Worm (Caenorhabditis elegans) whole organism, young adult: ENCODE results near the gene cest-2.3.

Experiments used
- B0336.3 ChIP-seq: fragments of 200-800 bp; sonication (Bioruptor generic); IDR thresholded peaks from 2 replicates; pipeline ENCODE4 v1.3.6; 2022; ENCODE audit warnings: missing genetic modification characterization, missing compliant biosample characterization
- C17E4.6 ChIP-seq: fragments of 200-800 bp; sonication (Bioruptor generic); IDR thresholded peaks from 2 replicates; pipeline ENCODE4 v1.3.6; 2022; ENCODE audit warnings: missing genetic modification reagents, missing genetic modification characterization, missing compliant biosample characterization
- D2030.7 ChIP-seq: fragments of 200-800 bp; sonication (Bioruptor generic); IDR thresholded peaks from 2 replicates; pipeline ENCODE4 v1.3.6; 2022; ENCODE audit warnings: missing genetic modification reagents, missing genetic modification characterization, missing compliant biosample characterization
- F37B4.10 ChIP-seq: fragments of 200-800 bp; sonication (Bioruptor generic); IDR thresholded peaks from 2 replicates; pipeline ENCODE4 v1.3.6; 2022; ENCODE audit warnings: missing genetic modification characterization, missing compliant biosample characterization
- F49E8.2 ChIP-seq: sonication (generic microtip); optimal IDR thresholded peaks from 3 replicates; lab custom pipeline; 2017; ENCODE audit warnings: missing genetic modification characterization, mild to moderate bottlenecking, missing compliant biosample characterization, antibody characterized with exemption, moderate library complexity; ENCODE audit not compliant: insufficient read depth
- F52B5.7 ChIP-seq: sonication (generic microtip); optimal IDR thresholded peaks from 2 replicates; lab custom pipeline; 2016; ENCODE audit warnings: mild to moderate bottlenecking, missing genetic modification characterization, missing compliant biosample characterization
- K11D2.4 ChIP-seq: fragments of 200-800 bp; sonication (Bioruptor generic); IDR thresholded peaks from 2 replicates; pipeline ENCODE4 v1.3.6; 2022; ENCODE audit warnings: missing genetic modification reagents, missing genetic modification characterization, missing compliant biosample characterization
- Y53G8AR.9 ChIP-seq: fragments of 200-800 bp; sonication (Bioruptor generic); conservative IDR thresholded peaks from 2 replicates; pipeline ENCODE4 v1.3.6; 2022; ENCODE audit warnings: missing genetic modification reagents, missing genetic modification characterization, missing compliant biosample characterization
- Y79H2A.3 ChIP-seq: fragments of 200-800 bp; sonication (Bioruptor generic); conservative IDR thresholded peaks from 2 replicates; pipeline ENCODE4 v1.3.6; 2022; ENCODE audit warnings: missing genetic modification reagents, missing genetic modification characterization, missing compliant biosample characterization
- atf-7 ChIP-seq: sonication (generic microtip); optimal IDR thresholded peaks from 2 replicates; lab custom pipeline; 2017; ENCODE audit warnings: mild to moderate bottlenecking, missing genetic modification characterization, missing compliant biosample characterization
- bed-1 ChIP-seq: fragments of 200-800 bp; sonication (Bioruptor generic); IDR thresholded peaks from 2 replicates; pipeline ENCODE4 v1.3.6; 2022; ENCODE audit warnings: missing genetic modification reagents, missing genetic modification characterization, missing compliant biosample characterization
- bed-2 ChIP-seq: fragments of 200-800 bp; sonication (Bioruptor generic); IDR thresholded peaks from 2 replicates; pipeline ENCODE4 v1.3.6; 2022; ENCODE audit warnings: missing genetic modification reagents, missing genetic modification characterization, missing compliant biosample characterization
- cebp-1 ChIP-seq, 2 experiments: fragments of 200-800 bp in 1 of 2; sonication (Bioruptor generic) in 1 of 2; sonication (generic microtip) in 1 of 2; IDR thresholded peaks in 1 of 2; optimal IDR thresholded peaks in 1 of 2; 2 replicates each; pipeline versions ENCODE4 v1.3.6 to Lab custom; 2017 to 2022; ENCODE audit warnings: missing compliant biosample characterization in 2 of 2, missing genetic modification characterization in 2 of 2, mild to moderate bottlenecking in 1 of 2, missing genetic modification reagents in 1 of 2, moderate library complexity in 1 of 2
- ceh-100 ChIP-seq: fragments of 200-800 bp; sonication (Bioruptor generic); IDR thresholded peaks from 2 replicates; pipeline ENCODE4 v1.3.6; 2022; ENCODE audit warnings: missing genetic modification reagents, missing genetic modification characterization, missing compliant biosample characterization
- ceh-58 ChIP-seq: fragments of 200-800 bp; sonication (Bioruptor generic); IDR thresholded peaks from 2 replicates; pipeline ENCODE4 v1.3.6; 2022; ENCODE audit warnings: missing genetic modification characterization, missing compliant biosample characterization
- chd-7 ChIP-seq: sonication (generic microtip); optimal IDR thresholded peaks from 2 replicates; lab custom pipeline; 2016; ENCODE audit warnings: mild to moderate bottlenecking, missing genetic modification characterization, moderate library complexity, missing compliant biosample characterization
- dox-1 ChIP-seq: fragments of 200-800 bp; sonication (Bioruptor generic); IDR thresholded peaks from 2 replicates; pipeline ENCODE4 v1.3.6; 2022; ENCODE audit warnings: missing genetic modification reagents, missing genetic modification characterization, missing compliant biosample characterization
- dpff-1 ChIP-seq: sonication (generic microtip); optimal IDR thresholded peaks from 2 replicates; lab custom pipeline; 2017; ENCODE audit warnings: mild to moderate bottlenecking, missing genetic modification characterization, missing compliant biosample characterization
- efl-1 ChIP-seq: fragments of 150-350 bp; optimal IDR thresholded peaks from 2 replicates; lab custom pipeline; 2014; ENCODE audit warnings: missing biosample characterization, missing genetic modification reagents, missing genetic modification characterization
- egl-18 ChIP-seq: fragments of 200-800 bp; sonication (Bioruptor generic); IDR thresholded peaks from 2 replicates; pipeline ENCODE4 v1.3.6; 2022; ENCODE audit warnings: missing genetic modification reagents, missing genetic modification characterization, missing compliant biosample characterization
- egl-44 ChIP-seq: fragments of 200-800 bp; sonication (Bioruptor generic); IDR thresholded peaks from 2 replicates; pipeline ENCODE4 v1.3.6; 2022; ENCODE audit warnings: missing genetic modification reagents, missing genetic modification characterization, missing compliant biosample characterization
- gei-17 ChIP-seq: fragments of 200-800 bp; sonication (Bioruptor generic); optimal IDR thresholded peaks from 2 replicates; lab custom pipeline; 2018; ENCODE audit warnings: mild to moderate bottlenecking, missing genetic modification characterization, missing compliant biosample characterization
- hmg-1.2 ChIP-seq: fragments of 200-800 bp; sonication (Bioruptor generic); IDR thresholded peaks from 2 replicates; pipeline ENCODE4 v1.3.6; 2022; ENCODE audit warnings: missing genetic modification reagents, missing genetic modification characterization, missing compliant biosample characterization
- hsf-1 ChIP-seq: fragments of 200-800 bp; sonication (Bioruptor generic); IDR thresholded peaks from 2 replicates; pipeline ENCODE4 v1.3.6; 2022; ENCODE audit warnings: missing genetic modification reagents, missing genetic modification characterization, missing compliant biosample characterization
- let-607 ChIP-seq, 2 experiments: fragments of 200-800 bp in 1 of 2; sonication (Bioruptor generic) in 1 of 2; sonication (generic microtip) in 1 of 2; optimal IDR thresholded peaks; 2 replicates each; lab custom pipeline; 2016 to 2018; ENCODE audit warnings: mild to moderate bottlenecking in 2 of 2, missing compliant biosample characterization in 2 of 2, missing genetic modification characterization in 2 of 2, moderate library complexity in 2 of 2, missing genotype in 1 of 2
- lin-54 ChIP-seq: fragments of 200-800 bp; sonication (Bioruptor generic); optimal IDR thresholded peaks from 2 replicates; lab custom pipeline; 2018; ENCODE audit warnings: mild to moderate bottlenecking, missing genetic modification characterization, missing compliant biosample characterization
- madf-3 ChIP-seq: fragments of 200-800 bp; sonication (Bioruptor generic); IDR thresholded peaks from 2 replicates; pipeline ENCODE4 v1.3.6; 2022; ENCODE audit warnings: missing genetic modification reagents, missing genetic modification characterization, missing compliant biosample characterization
- madf-6 ChIP-seq: fragments of 200-800 bp; sonication (Bioruptor generic); IDR thresholded peaks from 2 replicates; pipeline ENCODE4 v1.3.6; 2022; ENCODE audit warnings: missing genetic modification reagents, missing genetic modification characterization, missing compliant biosample characterization
- mxl-1 ChIP-seq: sonication (generic microtip); optimal IDR thresholded peaks from 2 replicates; lab custom pipeline; 2016; ENCODE audit warnings: missing genetic modification characterization, missing compliant biosample characterization
- nfya-1 ChIP-seq: sonication (generic microtip); optimal IDR thresholded peaks from 2 replicates; lab custom pipeline; 2017; ENCODE audit warnings: antibody characterized with exemption, missing compliant biosample characterization, missing genetic modification characterization, borderline replicate concordance; ENCODE audit not compliant: insufficient read depth
- nfya-2 ChIP-seq: fragments of 200-800 bp; sonication (Bioruptor generic); IDR thresholded peaks from 2 replicates; pipeline ENCODE4 v1.3.6; 2022; ENCODE audit warnings: missing genetic modification reagents, missing genetic modification characterization, missing compliant biosample characterization
- nhr-120 ChIP-seq: fragments of 200-800 bp; sonication (Bioruptor generic); IDR thresholded peaks from 2 replicates; pipeline ENCODE4 v1.3.6; 2022; ENCODE audit warnings: missing genetic modification characterization, missing compliant biosample characterization
- nhr-27 ChIP-seq: fragments of 200-800 bp; sonication (Bioruptor generic); optimal IDR thresholded peaks from 2 replicates; lab custom pipeline; 2018; ENCODE audit warnings: mild to moderate bottlenecking, missing genetic modification characterization, moderate library complexity, missing compliant biosample characterization
- nhr-90 ChIP-seq: sonication (generic microtip); optimal IDR thresholded peaks from 2 replicates; lab custom pipeline; 2016; ENCODE audit warnings: missing genotype, mild to moderate bottlenecking, missing genetic modification characterization, missing compliant biosample characterization
- rcor-1 ChIP-seq: fragments of 200-800 bp; sonication (Bioruptor generic); IDR thresholded peaks from 2 replicates; pipeline ENCODE4 v1.3.6; 2022; ENCODE audit warnings: missing genetic modification reagents, missing genetic modification characterization, missing compliant biosample characterization
- repo-1 ChIP-seq: sonication (generic microtip); optimal IDR thresholded peaks from 2 replicates; lab custom pipeline; 2017; ENCODE audit warnings: mild to moderate bottlenecking, missing genetic modification characterization, missing compliant biosample characterization
- rpc-1 ChIP-seq, 2 experiments: fragments of 150-350 bp in 1 of 2; sonication (generic microtip) in 1 of 2; optimal IDR thresholded peaks; 2 replicates each; lab custom pipeline; 2014 to 2018; ENCODE audit warnings: missing biosample characterization in 1 of 2, missing genetic modification characterization in 1 of 2, missing genetic modification reagents in 1 of 2, missing genotype in 1 of 2
- snpc-1.1 ChIP-seq: sonication (generic microtip); optimal IDR thresholded peaks from 2 replicates; lab custom pipeline; 2017; ENCODE audit warnings: missing genetic modification characterization, mild to moderate bottlenecking, missing compliant biosample characterization, antibody characterized with exemption, moderate library complexity, missing genotype, missing genetic modification reagents; ENCODE audit not compliant: insufficient read depth
- snpc-3.4 ChIP-seq: sonication (generic microtip); optimal IDR thresholded peaks from 2 replicates; lab custom pipeline; 2017; ENCODE audit warnings: missing genetic modification characterization, mild to moderate bottlenecking, missing compliant biosample characterization, antibody characterized with exemption, moderate library complexity, missing genotype, missing genetic modification reagents
- snpc-4 ChIP-seq, 5 experiments: fragments of 150-350 bp in 1 of 5; sonication (generic microtip) in 4 of 5; optimal IDR thresholded peaks; 2 replicates each; lab custom pipeline; 2014 to 2018; ENCODE audit warnings: missing genetic modification characterization in 5 of 5, missing biosample characterization in 3 of 5, antibody characterized with exemption in 2 of 5, mild to moderate bottlenecking in 2 of 5, missing compliant biosample characterization in 2 of 5, missing genotype in 2 of 5, moderate library complexity in 2 of 5, missing genetic modification reagents in 1 of 5
- somi-1 ChIP-seq: fragments of 200-800 bp; sonication (Bioruptor generic); optimal IDR thresholded peaks from 2 replicates; lab custom pipeline; 2018; ENCODE audit warnings: mild to moderate bottlenecking, missing genetic modification characterization, missing compliant biosample characterization
- tlf-1 ChIP-seq: fragments of 200-800 bp; sonication (Bioruptor generic); optimal IDR thresholded peaks from 2 replicates; lab custom pipeline; 2018; ENCODE audit warnings: mild to moderate bottlenecking, missing genetic modification characterization, missing compliant biosample characterization
- xnd-1 ChIP-seq: sonication (generic microtip); optimal IDR thresholded peaks from 2 replicates; lab custom pipeline; 2016; ENCODE audit warnings: missing genotype, missing genetic modification reagents, missing genetic modification characterization, missing compliant biosample characterization
- zim-3 ChIP-seq: sonication (generic microtip); optimal IDR thresholded peaks from 2 replicates; lab custom pipeline; 2017; ENCODE audit warnings: mild to moderate bottlenecking, missing genetic modification characterization, moderate library complexity, missing compliant biosample characterization
- ztf-22 ChIP-seq: fragments of 200-800 bp; sonication (Bioruptor generic); optimal IDR thresholded peaks from 2 replicates; lab custom pipeline; 2018; ENCODE audit warnings: mild to moderate bottlenecking, missing genetic modification characterization, moderate library complexity, missing compliant biosample characterization
- ztf-25 ChIP-seq: fragments of 200-800 bp; sonication (Bioruptor generic); IDR thresholded peaks from 2 replicates; pipeline ENCODE4 v1.3.6; 2022; ENCODE audit warnings: missing genetic modification reagents, missing genetic modification characterization, missing compliant biosample characterization
- ztf-3 ChIP-seq: fragments of 200-800 bp; sonication (Bioruptor generic); optimal IDR thresholded peaks from 2 replicates; lab custom pipeline; 2018; ENCODE audit warnings: mild to moderate bottlenecking, missing genetic modification characterization, missing compliant biosample characterization

Gene cest-2.3

DNA sequence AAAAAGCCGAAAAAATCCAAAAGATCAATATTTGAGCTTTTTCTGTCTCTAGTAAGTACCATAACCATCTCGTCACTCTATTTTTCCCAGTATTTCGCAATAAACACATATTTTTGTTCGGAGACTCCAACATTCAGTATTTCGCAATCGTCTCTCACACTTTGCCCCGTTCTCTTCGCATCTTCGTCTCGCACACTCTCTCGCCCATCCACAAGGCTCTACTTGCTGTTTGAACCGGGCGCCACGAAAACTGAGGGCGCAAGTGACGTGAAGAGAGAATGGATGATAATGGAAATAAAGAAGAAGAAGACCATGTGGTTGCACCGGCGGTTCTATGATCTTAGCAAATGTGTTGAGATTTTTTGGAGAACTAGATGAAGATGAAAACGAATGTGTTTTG lies 17.3 kb upstream of the cest-2.3 start (continued):
- TF ChIP-seq xnd-1 = no peak
- peak; percentile 83 for TF ChIP-seq B0336.3 (GFP tag; lab: Robert Waterston, UW)
- TF ChIP-seq F37B4.10 (GFP tag; lab: Robert Waterston, UW) = no peak
- TF ChIP-seq nhr-90 (tag; lab: Kevin White, UChicago) = peak; percentile 65
- TF ChIP-seq rcor-1 (GFP tag; lab: Robert Waterston, UW) = peak; percentile 57
- no peak for TF ChIP-seq madf-3 (GFP tag; lab: Robert Waterston, UW)
- TF ChIP-seq nhr-27 (tag; lab: Kevin White, UChicago) = no peak
- TF ChIP-seq F52B5.7 (tag; lab: Kevin White, UChicago) = no peak
- 0 out of 2 replicates have a peak, but pooled peaks have one; percentile 27 for TF ChIP-seq Y53G8AR.9 (GFP tag; lab: Robert Waterston, UW)
- no peak for TF ChIP-seq nfya-1 (tag; lab: Kevin White, UChicago)
- no peak for TF ChIP-seq zim-3 (tag; lab: Kevin White, UChicago)
- TF ChIP-seq efl-1 = no peak
- peak; percentile 87 for TF ChIP-seq chd-7 (tag; lab: Kevin White, UChicago)
- TF ChIP-seq ceh-58 (GFP tag; lab: Robert Waterston, UW) = no peak
- no peak for TF ChIP-seq D2030.7
- TF ChIP-seq C17E4.6 (GFP tag; lab: Robert Waterston, UW) = no peak
- no peak for TF ChIP-seq mxl-1 (tag; lab: Kevin White, UChicago)
- no peak for TF ChIP-seq nfya-2 (GFP tag; lab: Robert Waterston, UW)
- no peak for TF ChIP-seq egl-44 (GFP tag; lab: Robert Waterston, UW)
- no peak for TF ChIP-seq snpc-1.1 (tag; lab: Kevin White, UChicago)
- peak; percentile 26; the same call in 1 of the 2 replicates for TF ChIP-seq hsf-1 (GFP tag; lab: Robert Waterston, UW)
- TF ChIP-seq dpff-1 = no peak
- peak; percentile 96 for TF ChIP-seq hmg-1.2 (GFP tag; lab: Robert Waterston, UW)
- peak; percentile 94 for TF ChIP-seq somi-1 (GFP tag; lab: Kevin White, UChicago)
- TF ChIP-seq snpc-4 (GFP tag; optimal IDR thresholded peaks at IDR 0.05; lab: Kevin White, UChicago) = no peak
- TF ChIP-seq snpc-4 (tag; optimal IDR thresholded peaks at IDR 0.05; lab: Kevin White, UChicago) = peak; percentile 38 to 69 (median 57)
- TF ChIP-seq snpc-3.4 (tag; lab: Kevin White, UChicago) = no peak
- peak; percentile 67 for TF ChIP-seq lin-54 (GFP tag; lab: Kevin White, UChicago)
- TF ChIP-seq let-607 (tag; optimal IDR thresholded peaks at IDR 0.05; lab: Kevin White, UChicago) = peak; percentile 77 to 80
- TF ChIP-seq ztf-22 = peak; percentile 82
- TF ChIP-seq egl-18 (GFP tag; lab: Robert Waterston, UW) = no peak
- peak; percentile 68 for TF ChIP-seq tlf-1 (GFP tag; lab: Kevin White, UChicago)
- peak; percentile 66 for TF ChIP-seq gei-17
- peak; percentile 63 for TF ChIP-seq ceh-100

DNA sequence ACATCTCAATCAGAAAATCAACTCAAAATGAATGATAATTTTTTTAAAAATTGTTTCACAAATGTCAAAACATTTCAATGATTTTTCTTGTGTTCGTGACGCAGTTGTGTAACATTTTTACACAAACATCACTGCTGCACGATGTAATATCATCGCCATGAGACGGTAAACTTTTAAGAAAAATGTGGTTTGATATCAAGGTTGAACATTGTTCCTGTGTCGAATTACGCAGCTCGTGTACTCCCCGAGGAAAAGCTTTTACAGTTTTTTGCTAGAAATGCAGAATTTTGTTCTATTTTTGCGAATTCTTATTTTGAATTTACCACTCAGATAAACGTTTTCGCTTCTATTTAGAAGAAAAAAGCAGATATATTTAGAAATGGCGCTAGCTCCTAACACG lies 14.9 kb upstream of the cest-2.3 start:
- TF ChIP-seq F49E8.2 (tag; lab: Kevin White, UChicago) (no peak), ztf-25 (GFP tag; lab: Robert Waterston, UW) (0 out of 2 replicates have a peak, but pooled peaks have one; percentile 23), dox-1 (no peak), cebp-1 (GFP tag; IDR thresholded peaks at IDR 0.05; lab: Robert Waterston, UW) (no peak), cebp-1 (tag; optimal IDR thresholded peaks at IDR 0.05; lab: Kevin White, UChicago) (peak; percentile 49), bed-1 (GFP tag; lab: Robert Waterston, UW) (no peak), repo-1 (peak; percentile 63), Y79H2A.3 (GFP tag; lab: Robert Waterston, UW) (no peak), K11D2.4 (GFP tag; lab: Robert Waterston, UW) (no peak), ztf-3 (no peak), atf-7 (tag; lab: Kevin White, UChicago) (no peak), bed-2 (no peak), nhr-120 (GFP tag; lab: Robert Waterston, UW) (no peak), ceh-100 (no peak), ztf-22 (no peak), B0336.3 (GFP tag; lab: Robert Waterston, UW) (peak; percentile 34; the same call in 1 of the 2 replicates), madf-6 (no peak), rpc-1 (optimal IDR thresholded peaks at IDR 0.05; lab: Kevin White, UChicago) (no peak), rpc-1 (tag; optimal IDR thresholded peaks at IDR 0.05; lab: Kevin White, UChicago) (no peak)
